Fruit fly (Drosophila melanogaster) ovary, adult (tissue): ENCODE measurements around the gene CG13285.

Experiments
- CG17801 ChIP-seq: fragments of 200-800 bp; optimal IDR thresholded peaks from 2 replicates; lab custom pipeline; 2019; ENCODE audit warnings: missing biosample characterization, mild to moderate bottlenecking, missing genetic modification characterization, moderate library complexity; ENCODE audit not compliant: partially characterized antibody

CG13285 gene

DNA sequence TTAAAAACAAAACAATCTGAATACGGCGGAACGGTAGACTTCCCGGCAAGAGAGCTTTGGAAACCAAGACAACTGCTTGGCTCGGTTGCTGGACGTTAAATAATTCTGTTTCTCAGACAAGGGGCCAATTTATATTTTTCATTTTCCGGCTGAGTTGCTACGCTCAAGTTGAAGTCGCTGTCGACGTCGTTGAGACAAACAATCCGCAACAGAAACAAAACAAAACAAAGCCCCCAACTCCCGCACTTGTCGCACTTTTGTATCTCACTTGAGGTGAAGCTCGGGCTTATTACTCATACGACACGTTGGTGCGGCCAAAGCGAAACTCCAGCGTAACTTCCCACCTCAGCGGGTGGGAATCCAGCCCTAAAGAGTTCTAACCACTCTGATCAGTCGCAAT, at the start of gene CG13285:
CG13285 (minus strand) TSS at position 101 of the 400 bp plus-strand sequence.
- no peak for TF ChIP-seq CG17801 (GFP tag; lab: Kevin White, UChicago)

dm6 chr3L:5583295-5583707, 47.7 kb upstream of the CG13285 start:
- peak; percentile 75 for TF ChIP-seq CG17801 (GFP tag; lab: Kevin White, UChicago)

dm6 chr3L:5581542-5581941, 46.0 kb upstream of the CG13285 start:
- no peak for TF ChIP-seq CG17801 (GFP tag; lab: Kevin White, UChicago)

dm6 chr3L:5580490-5581116, 45.0 kb upstream of the CG13285 start:
- no peak for TF ChIP-seq CG17801 (GFP tag; lab: Kevin White, UChicago)

dm6 chr3L:5579762-5580161, 44.2 kb upstream of the CG13285 start:
- no peak for TF ChIP-seq CG17801 (GFP tag; lab: Kevin White, UChicago)

DNA sequence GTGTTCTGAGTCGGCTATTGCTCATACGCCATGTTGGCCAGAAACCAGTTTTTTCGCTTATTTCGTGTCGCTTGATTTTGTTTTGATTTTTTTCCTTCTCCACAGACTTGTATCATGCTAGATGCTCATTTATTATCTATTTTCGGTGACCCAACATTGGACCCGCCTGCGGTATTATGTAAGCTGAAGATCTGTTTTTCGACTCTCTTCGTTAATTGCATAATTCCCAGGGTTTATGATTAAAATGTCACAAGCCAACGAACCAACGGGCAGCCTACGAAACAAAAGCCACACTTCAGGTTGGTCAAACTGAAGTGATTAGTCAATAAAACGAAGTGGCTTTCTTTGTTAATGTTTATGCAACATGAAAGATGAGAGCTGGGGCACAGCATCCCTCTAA, 43.0 kb upstream of the CG13285 start:
- no peak for TF ChIP-seq CG17801 (GFP tag; lab: Kevin White, UChicago)

DNA sequence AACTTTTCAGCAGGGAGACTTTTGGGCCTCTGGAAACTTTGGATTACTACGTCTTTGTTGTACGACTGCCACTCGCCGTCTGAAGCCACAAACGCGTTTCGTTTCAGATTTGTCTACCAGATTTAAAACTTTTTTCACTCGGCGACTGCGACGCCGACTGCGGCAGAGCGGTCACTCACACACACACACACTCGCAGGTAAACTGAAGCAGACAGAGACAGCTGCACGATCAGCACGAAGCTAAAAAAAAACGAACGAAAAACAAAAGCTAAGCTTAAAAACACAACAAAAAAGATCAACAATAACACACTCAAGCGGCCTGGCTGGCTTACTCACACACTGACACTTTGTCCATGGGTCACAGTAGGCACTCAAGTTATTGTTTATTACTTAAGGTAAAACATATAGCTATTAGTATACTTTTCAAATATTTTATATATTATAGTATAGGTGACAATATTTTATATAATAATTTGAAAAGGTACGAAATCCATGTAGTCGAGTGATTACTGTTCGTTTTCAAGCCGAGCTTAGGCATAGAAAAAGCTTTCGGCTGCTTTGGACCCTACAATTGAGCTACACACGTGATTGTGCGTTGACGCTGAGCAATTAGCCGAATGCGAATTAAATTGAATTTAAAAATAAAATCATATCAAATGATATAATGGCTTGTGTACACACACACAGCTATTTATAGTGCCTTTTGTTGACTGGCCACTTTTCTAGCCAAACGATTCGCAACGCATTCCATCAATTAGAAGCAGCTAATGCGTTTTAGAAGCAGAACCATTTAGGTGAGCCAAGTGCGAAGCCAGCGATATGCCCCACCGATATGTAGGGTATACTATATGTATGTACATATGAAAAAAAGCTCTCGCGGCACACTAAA, 41.9 kb upstream of the CG13285 start, which contains the start of gene Msr-110:
Msr-110 (minus strand) TSS at position 99 of the 889 bp plus-strand sequence.
- peak; percentile 88 for TF ChIP-seq CG17801 (GFP tag; lab: Kevin White, UChicago)

- no peak for TF ChIP-seq CG17801 (GFP tag; lab: Kevin White, UChicago)
These were observed 41.0 kb upstream of the CG13285 start for dm6 chr3L:5576543-5576942.

dm6 chr3L:5575524-5575923, 40.0 kb upstream of the CG13285 start:
- TF ChIP-seq CG17801 (GFP tag; lab: Kevin White, UChicago): no peak

dm6 chr3L:5571051-5571450, 35.5 kb upstream of the CG13285 start:
- TF ChIP-seq CG17801 (GFP tag; lab: Kevin White, UChicago): no peak

- no peak for TF ChIP-seq CG17801 (GFP tag; lab: Kevin White, UChicago)
These were observed 34.2 kb upstream of the CG13285 start for dm6 chr3L:5569724-5570123.

DNA sequence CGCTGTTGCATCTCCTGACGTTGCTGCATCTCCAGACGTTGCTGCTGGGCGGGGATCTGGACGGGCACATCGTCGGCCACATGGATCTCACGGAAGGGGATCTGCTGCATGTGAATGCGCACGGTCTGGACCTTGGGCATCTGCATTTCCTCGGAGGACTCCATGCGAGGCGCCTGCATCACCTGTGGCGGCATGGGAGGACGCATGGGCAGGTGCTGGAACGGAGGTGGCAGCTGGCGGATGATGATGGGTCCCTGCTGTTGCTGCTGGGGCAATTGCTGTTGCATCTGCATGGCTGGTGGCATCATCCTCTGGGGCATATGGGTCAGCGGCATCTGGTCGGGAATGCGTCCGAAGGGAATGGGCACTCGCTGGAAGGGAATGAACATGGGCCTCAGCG, 32.8 kb upstream of the CG13285 start:
- TF ChIP-seq CG17801 (GFP tag; lab: Kevin White, UChicago): no peak

dm6 chr3L:5565051-5565688, 29.6 kb upstream of the CG13285 start, which contains the start of gene bc10:
bc10 (plus strand) TSS chr3L:5565231.
- TF ChIP-seq CG17801 (GFP tag; lab: Kevin White, UChicago): no peak

DNA sequence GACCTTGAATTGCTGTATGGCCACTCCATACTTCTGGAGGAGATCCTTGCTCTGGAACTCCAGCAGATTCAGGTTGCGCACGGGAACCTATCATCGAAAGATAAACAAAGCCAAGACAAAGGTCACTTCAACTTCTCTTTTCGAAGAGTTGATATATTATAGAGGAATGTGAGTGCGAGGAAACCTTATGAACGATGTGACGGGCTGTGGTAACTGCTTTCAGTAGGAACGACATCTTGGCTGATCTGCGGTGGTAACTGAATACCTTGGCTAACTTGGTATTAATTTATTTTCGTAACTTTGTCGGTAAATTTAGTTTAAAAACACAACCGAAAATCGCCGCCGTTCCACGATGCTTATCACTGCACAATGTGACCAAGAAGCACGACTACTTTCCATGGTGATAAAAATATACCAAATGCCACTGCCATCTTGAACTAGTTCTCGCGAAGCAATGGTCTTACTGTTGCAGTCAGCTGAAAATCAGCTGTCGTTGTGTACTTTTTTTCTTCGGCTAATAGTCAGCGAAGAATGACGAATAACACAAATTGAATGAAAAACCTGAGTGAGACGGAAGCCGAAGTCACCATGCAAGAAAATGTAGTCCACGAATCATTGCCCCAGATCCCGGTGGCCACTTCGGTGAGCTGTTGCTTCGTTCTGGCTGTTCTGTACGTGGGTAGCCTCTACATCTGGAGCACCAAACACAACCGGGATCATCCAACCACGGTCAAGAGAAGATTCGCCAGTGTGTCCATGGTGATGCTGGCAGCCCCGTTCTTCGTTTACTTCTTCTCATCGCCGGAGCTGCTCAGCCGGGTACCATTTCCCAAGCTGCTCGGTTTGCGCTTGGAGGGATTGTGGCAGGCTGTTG, 28.0 kb upstream of the CG13285 start, which contains the start of the genes ScsbetaG and Sras:
ScsbetaG (minus strand) TSS at position 383 of the 874 bp plus-strand sequence.
Sras (plus strand) TSS at position 466 of the 874 bp plus-strand sequence.
- TF ChIP-seq CG17801 (GFP tag; lab: Kevin White, UChicago): peak; percentile 45
